Fruit fly (Drosophila melanogaster) whole organism, prepupa: ENCODE data around the gene SoxN.
A peak's percentile ranks its signal among the peaks of the same experiment; 100 is the strongest.

Source experiments
- Blimp-1 ChIP-seq: fragments of 200-800 bp; sonication (Bioruptor generic); optimal IDR thresholded peaks from 3 replicates; lab custom pipeline; 2017; ENCODE audit warnings: missing biosample characterization, missing genetic modification characterization, mild to moderate bottlenecking, moderate library complexity, missing genetic modification reagents
- CG10631 ChIP-seq: fragments of 200-800 bp; sonication (Bioruptor generic); optimal IDR thresholded peaks from 2 replicates; lab custom pipeline; 2016; ENCODE audit warnings: missing biosample characterization, missing genetic modification characterization
- CG10669 ChIP-seq: fragments of 200-800 bp; sonication (Bioruptor generic); optimal IDR thresholded peaks from 3 replicates; lab custom pipeline; 2018; ENCODE audit warnings: missing biosample characterization, mild to moderate bottlenecking, missing genetic modification characterization, moderate library complexity
- CG11294 ChIP-seq: fragments of 200-800 bp; sonication (Bioruptor generic); IDR thresholded peaks from 2 replicates; pipeline ENCODE4 v1.3.6; 2022; ENCODE audit warnings: missing biosample characterization, missing genetic modification characterization
- CG11762 ChIP-seq: fragments of 200-800 bp; sonication (Bioruptor generic); optimal IDR thresholded peaks from 3 replicates; lab custom pipeline; 2016; ENCODE audit warnings: missing biosample characterization, missing genetic modification characterization; ENCODE audit not compliant: insufficient read depth
- CG15336 ChIP-seq: fragments of 200-800 bp; sonication (Bioruptor generic); IDR thresholded peaks from 2 replicates; pipeline ENCODE4 v1.3.6; 2022; ENCODE audit warnings: missing biosample characterization, missing genetic modification characterization
- CG1621 ChIP-seq: fragments of 200-800 bp; sonication (Bioruptor generic); optimal IDR thresholded peaks from 3 replicates; lab custom pipeline; 2018; ENCODE audit warnings: missing biosample characterization, mild to moderate bottlenecking, missing genetic modification characterization
- CG16779 ChIP-seq: fragments of 200-800 bp; sonication (Bioruptor generic); optimal IDR thresholded peaks from 3 replicates; lab custom pipeline; 2017; ENCODE audit warnings: missing biosample characterization, mild to moderate bottlenecking, missing genetic modification characterization
- CG31627 ChIP-seq: fragments of 200-800 bp; sonication (Bioruptor generic); optimal IDR thresholded peaks from 3 replicates; lab custom pipeline; 2016; ENCODE audit warnings: missing biosample characterization, missing genetic modification characterization
- CG34406 ChIP-seq: fragments of 200-800 bp; sonication (Bioruptor generic); optimal IDR thresholded peaks from 3 replicates; lab custom pipeline; 2016; ENCODE audit warnings: missing biosample characterization, missing genetic modification characterization
- CG4318 ChIP-seq: fragments of 200-800 bp; sonication (Bioruptor generic); optimal IDR thresholded peaks from 3 replicates; lab custom pipeline; 2017; ENCODE audit warnings: missing biosample characterization, mild to moderate bottlenecking, missing genetic modification characterization
- CG6163 ChIP-seq: fragments of 200-800 bp; sonication (Bioruptor generic); IDR thresholded peaks from 3 replicates; pipeline ENCODE4 v1.3.6; 2022; ENCODE audit warnings: missing biosample characterization, missing genetic modification characterization
- CG6276 ChIP-seq: fragments of 200-800 bp; sonication (Bioruptor generic); optimal IDR thresholded peaks from 2 replicates; lab custom pipeline; 2017; ENCODE audit warnings: missing biosample characterization, mild to moderate bottlenecking, missing genetic modification characterization
- CG6808 ChIP-seq: fragments of 200-800 bp; sonication (Bioruptor generic); optimal IDR thresholded peaks from 3 replicates; lab custom pipeline; 2017; ENCODE audit warnings: missing biosample characterization, missing genetic modification characterization, mild to moderate bottlenecking, moderate library complexity, missing genetic modification reagents
- CG8319 ChIP-seq: fragments of 200-800 bp; sonication (Bioruptor generic); optimal IDR thresholded peaks from 3 replicates; lab custom pipeline; 2016; ENCODE audit warnings: missing biosample characterization, missing genetic modification characterization
- CG8632 ChIP-seq: fragments of 200-800 bp; sonication (Bioruptor generic); optimal IDR thresholded peaks from 3 replicates; lab custom pipeline; 2016; ENCODE audit warnings: missing biosample characterization, missing genetic modification characterization
- Eip75B ChIP-seq: fragments of 200-800 bp; sonication (Bioruptor generic); optimal IDR thresholded peaks from 3 replicates; lab custom pipeline; 2016; ENCODE audit warnings: missing biosample characterization, missing genetic modification characterization
- Ets96B ChIP-seq: fragments of 200-800 bp; optimal IDR thresholded peaks from 2 replicates; lab custom pipeline; 2019; ENCODE audit warnings: missing biosample characterization, mild to moderate bottlenecking, missing genetic modification characterization, moderate library complexity
- Gug ChIP-seq: fragments of 200-800 bp; sonication (Bioruptor generic); IDR thresholded peaks from 2 replicates; pipeline ENCODE4 v1.3.6; 2022; ENCODE audit warnings: missing biosample characterization, missing genetic modification characterization
- Hr38 ChIP-seq: sonication (Bioruptor generic); optimal IDR thresholded peaks from 2 replicates; lab custom pipeline; 2016; ENCODE audit warnings: missing biosample characterization, missing genetic modification characterization
- Hr39 ChIP-seq: fragments of 200-800 bp; sonication (Bioruptor generic); optimal IDR thresholded peaks from 2 replicates; lab custom pipeline; 2016; ENCODE audit warnings: missing biosample characterization, missing genetic modification characterization
- Hr4 ChIP-seq: fragments of 200-800 bp; sonication (Bioruptor generic); optimal IDR thresholded peaks from 3 replicates; lab custom pipeline; 2016; ENCODE audit warnings: missing biosample characterization, missing genetic modification characterization
- Lpt ChIP-seq: fragments of 200-800 bp; sonication (Bioruptor generic); optimal IDR thresholded peaks from 3 replicates; lab custom pipeline; 2016; ENCODE audit warnings: missing biosample characterization, missing genetic modification characterization
- Met ChIP-seq: fragments of 200-800 bp; sonication (Bioruptor generic); optimal IDR thresholded peaks from 3 replicates; lab custom pipeline; 2016; ENCODE audit warnings: missing biosample characterization, missing genetic modification characterization
- OdsH ChIP-seq: fragments of 200-800 bp; sonication (Bioruptor generic); optimal IDR thresholded peaks from 3 replicates; lab custom pipeline; 2016; ENCODE audit warnings: missing biosample characterization, missing genetic modification characterization
- Smox ChIP-seq: fragments of 200-800 bp; sonication (Bioruptor generic); optimal IDR thresholded peaks from 3 replicates; lab custom pipeline; 2016; ENCODE audit warnings: missing biosample characterization, missing genetic modification characterization
- Sox102F ChIP-seq: fragments of 200-800 bp; sonication (Bioruptor generic); optimal IDR thresholded peaks from 2 replicates; lab custom pipeline; 2016; ENCODE audit warnings: missing biosample characterization, mild to moderate bottlenecking, missing genetic modification characterization
- Sox15 ChIP-seq: fragments of 200-800 bp; sonication (Bioruptor generic); optimal IDR thresholded peaks from 3 replicates; lab custom pipeline; 2016; ENCODE audit warnings: missing biosample characterization, missing genetic modification characterization
- acj6 ChIP-seq: fragments of 200-800 bp; sonication (Bioruptor generic); optimal IDR thresholded peaks from 3 replicates; lab custom pipeline; 2016; ENCODE audit warnings: missing biosample characterization, missing genetic modification characterization
- dac ChIP-seq: fragments of 200-800 bp; sonication (Bioruptor generic); optimal IDR thresholded peaks from 2 replicates; lab custom pipeline; 2017; ENCODE audit warnings: missing biosample characterization, mild to moderate bottlenecking, missing genetic modification characterization
- dsx ChIP-seq: fragments of 200-800 bp; optimal IDR thresholded peaks from 3 replicates; lab custom pipeline; 2019; ENCODE audit warnings: missing biosample characterization, mild to moderate bottlenecking, missing genetic modification characterization, moderate library complexity; ENCODE audit not compliant: poor library complexity, severe bottlenecking
- eg ChIP-seq: fragments of 200-800 bp; sonication (Bioruptor generic); IDR thresholded peaks from 3 replicates; pipeline ENCODE4 v1.3.6; 2022; ENCODE audit warnings: missing biosample characterization, missing genetic modification characterization
- esn ChIP-seq: fragments of 200-800 bp; sonication (Bioruptor generic); optimal IDR thresholded peaks from 2 replicates; lab custom pipeline; 2016; ENCODE audit warnings: missing biosample characterization, mild to moderate bottlenecking, missing genetic modification characterization, moderate library complexity
- fd59A ChIP-seq: fragments of 200-800 bp; sonication (Bioruptor generic); optimal IDR thresholded peaks from 2 replicates; lab custom pipeline; 2017; ENCODE audit warnings: missing biosample characterization, mild to moderate bottlenecking, missing genetic modification characterization, missing genetic modification reagents
- fd85E ChIP-seq: fragments of 200-800 bp; sonication (Bioruptor generic); optimal IDR thresholded peaks from 3 replicates; lab custom pipeline; 2016; ENCODE audit warnings: missing biosample characterization, missing genetic modification characterization
- fkh ChIP-seq: fragments of 200-800 bp; sonication (Bioruptor generic); optimal IDR thresholded peaks from 3 replicates; lab custom pipeline; 2017; ENCODE audit warnings: missing biosample characterization, mild to moderate bottlenecking, missing genetic modification characterization, moderate library complexity
- net ChIP-seq: fragments of 200-800 bp; sonication (Bioruptor generic); optimal IDR thresholded peaks from 3 replicates; lab custom pipeline; 2016; ENCODE audit warnings: missing biosample characterization, missing genetic modification characterization
- salr ChIP-seq, 2 experiments: fragments of 200-800 bp; sonication (Bioruptor generic); optimal IDR thresholded peaks; 3 replicates each; lab custom pipeline; 2016 to 2018; ENCODE audit warnings: missing biosample characterization in 2 of 2, missing genetic modification characterization in 2 of 2, mild to moderate bottlenecking in 1 of 2
- spab ChIP-seq: fragments of 200-800 bp; sonication (Bioruptor generic); optimal IDR thresholded peaks from 2 replicates; lab custom pipeline; 2017; ENCODE audit warnings: missing biosample characterization, mild to moderate bottlenecking, missing genetic modification characterization, missing genetic modification reagents
- ss ChIP-seq, 2 experiments: fragments of 200-800 bp; sonication (Bioruptor generic); optimal IDR thresholded peaks; 2 replicates in 1 of 2; 3 replicates in 1 of 2; lab custom pipeline; 2017 to 2018; ENCODE audit warnings: mild to moderate bottlenecking in 2 of 2, missing biosample characterization in 2 of 2, missing genetic modification characterization in 2 of 2, moderate library complexity in 1 of 2
- svp ChIP-seq: fragments of 200-800 bp; sonication (Bioruptor generic); peaks from one replicate; lab custom pipeline; 2016; ENCODE audit warnings: missing biosample characterization, missing genetic modification characterization
- topi ChIP-seq: fragments of 200-800 bp; sonication (Bioruptor generic); optimal IDR thresholded peaks from 3 replicates; lab custom pipeline; 2016; ENCODE audit warnings: missing biosample characterization, missing genetic modification characterization
- vri ChIP-seq: fragments of 200-800 bp; sonication (Bioruptor generic); optimal IDR thresholded peaks from 3 replicates; lab custom pipeline; 2016; ENCODE audit warnings: missing biosample characterization, mild to moderate bottlenecking, missing genetic modification characterization

Gene SoxN

DNA sequence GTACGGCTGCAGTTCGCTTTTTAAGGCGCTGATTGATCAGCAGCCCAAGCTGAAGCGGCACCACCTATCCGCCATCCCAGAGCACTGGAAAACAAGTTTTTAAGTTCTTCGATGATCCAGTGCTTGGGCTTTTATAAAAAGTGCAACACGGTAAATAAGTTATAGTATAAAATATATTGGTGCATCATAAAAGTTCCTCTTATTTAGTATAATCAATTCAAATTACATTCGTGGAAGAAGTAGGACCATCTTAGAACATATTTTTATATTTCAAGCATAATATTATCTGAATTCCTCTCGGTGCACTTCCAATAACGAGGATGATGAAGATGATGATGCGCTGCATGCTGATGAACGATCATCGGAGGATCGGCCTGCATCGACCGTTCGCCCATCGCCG is 30.0 kb downstream of the SoxN start (continued):
- TF ChIP-seq CG6163 (GFP tag; lab: Robert Waterston, UW) = peak; percentile 64
- TF ChIP-seq Sox15 = no peak
- peak; percentile 40 for TF ChIP-seq CG10631 (GFP tag; lab: Kevin White, UChicago)

DNA sequence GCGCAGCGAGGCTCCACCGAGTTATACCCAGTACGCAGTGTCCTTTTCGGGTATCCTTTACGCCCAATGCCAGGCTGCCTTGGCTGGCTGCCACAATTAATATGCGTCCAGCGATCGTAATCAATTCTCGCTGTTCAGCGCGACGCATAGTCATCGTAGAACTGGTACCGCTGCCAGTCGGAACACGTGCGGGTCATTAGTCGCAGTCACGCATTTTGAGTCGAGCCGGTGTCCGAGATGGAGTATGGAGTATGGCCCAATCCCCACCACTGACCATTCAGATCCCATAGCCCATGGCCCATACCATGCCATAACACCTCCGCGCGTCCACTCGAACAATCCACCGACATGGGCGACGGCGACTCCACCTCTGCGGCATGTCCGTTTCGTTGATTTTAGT is 32.3 kb downstream of the SoxN start:
- TF ChIP-seq svp (GFP tag; lab: Kevin White, UChicago) = no peak
- TF ChIP-seq Hr4 (GFP tag; lab: Kevin White, UChicago) = no peak
- TF ChIP-seq CG1621 (tag; lab: Kevin White, UChicago) = peak; percentile 32
- peak in 1 of 2 experiments; percentile 89 for TF ChIP-seq ss (GFP tag; optimal IDR thresholded peaks at IDR 0.05; lab: Kevin White, UChicago)
- no peak for TF ChIP-seq CG15336 (GFP tag; lab: Robert Waterston, UW)
- no peak for TF ChIP-seq Ets96B (tag; lab: Kevin White, UChicago)
- peak; percentile 14 for TF ChIP-seq dsx
- TF ChIP-seq topi = no peak
- TF ChIP-seq CG31627 (GFP tag; lab: Kevin White, UChicago) = no peak
- TF ChIP-seq CG16779 (tag; lab: Kevin White, UChicago) = no peak
- no peak for TF ChIP-seq Hr39 (GFP tag; lab: Kevin White, UChicago)
- no peak for TF ChIP-seq CG11294
- no peak for TF ChIP-seq CG6808
- no peak for TF ChIP-seq dac (GFP tag; lab: Kevin White, UChicago)
- TF ChIP-seq spab = no peak
- no peak for TF ChIP-seq OdsH

DNA sequence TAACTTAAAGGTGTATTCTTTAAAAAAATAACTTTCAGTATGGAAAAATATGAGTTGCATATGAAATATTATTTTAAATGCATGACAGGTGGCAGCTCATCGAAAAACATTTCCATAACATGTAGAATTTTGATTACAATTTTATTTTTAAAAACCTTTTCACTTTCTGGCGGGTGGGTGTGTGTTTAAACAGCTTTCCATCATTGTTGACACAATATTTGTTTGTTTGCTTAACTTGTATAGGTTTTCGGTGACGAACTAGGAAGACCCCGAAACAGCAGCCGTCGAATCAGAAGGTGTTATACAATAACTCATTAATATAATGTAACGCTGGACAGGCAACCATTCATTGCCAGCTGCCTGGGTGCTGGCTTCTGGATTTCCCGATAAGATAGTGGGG is 34.4 kb downstream of the SoxN start:
- TF ChIP-seq svp (GFP tag; lab: Kevin White, UChicago) (peak; percentile 60), eg (GFP tag; lab: Robert Waterston, UW) (no peak), Sox102F (GFP tag; lab: Kevin White, UChicago) (peak; percentile 29), fkh (GFP tag; lab: Kevin White, UChicago) (peak; percentile 73), esn (GFP tag; lab: Kevin White, UChicago) (peak; percentile 27), Hr38 (GFP tag; lab: Kevin White, UChicago) (no peak), salr (GFP tag; optimal IDR thresholded peaks at IDR 0.05; lab: Kevin White, UChicago) (no peak), CG8632 (GFP tag; lab: Kevin White, UChicago) (no peak), ss (GFP tag; optimal IDR thresholded peaks at IDR 0.05; lab: Kevin White, UChicago) (no peak), fd59A (GFP tag; lab: Kevin White, UChicago) (no peak), vri (GFP tag; lab: Kevin White, UChicago) (peak; percentile 75), CG6276 (GFP tag; lab: Kevin White, UChicago) (no peak), fd85E (no peak), Gug (no peak), Sox15 (no peak), Hr4 (GFP tag; lab: Kevin White, UChicago) (no peak), CG6163 (GFP tag; lab: Robert Waterston, UW) (no peak), CG15336 (GFP tag; lab: Robert Waterston, UW) (no peak), CG34406 (GFP tag; lab: Kevin White, UChicago) (no peak), Blimp-1 (no peak), Hr39 (GFP tag; lab: Kevin White, UChicago) (no peak), Ets96B (tag; lab: Kevin White, UChicago) (no peak), Eip75B (no peak), Smox (GFP tag; lab: Kevin White, UChicago) (peak; percentile 9), CG11762 (GFP tag; lab: Kevin White, UChicago) (no peak), CG31627 (GFP tag; lab: Kevin White, UChicago) (no peak), CG11294 (no peak), acj6 (GFP tag; lab: Kevin White, UChicago) (no peak), Met (peak; percentile 3), CG10669 (GFP tag; lab: Kevin White, UChicago) (no peak), CG4318 (GFP tag; lab: Kevin White, UChicago) (no peak), Lpt (GFP tag; lab: Kevin White, UChicago) (no peak), spab (no peak), CG8319 (GFP tag; lab: Kevin White, UChicago) (no peak), net (GFP tag; lab: Kevin White, UChicago) (no peak)
